Worm (Caenorhabditis elegans) whole organism, late embryonic: ENCODE data around the gene C45G9.9.
A peak's percentile ranks its signal among the peaks of the same experiment; 100 is the strongest.

Source experiments
- C08G9.2 ChIP-seq: sonication (generic microtip); optimal IDR thresholded peaks from 2 replicates; lab custom pipeline; 2016; ENCODE audit warnings: mild to moderate bottlenecking, missing genetic modification characterization, moderate library complexity, missing compliant biosample characterization
- C38D4.7 ChIP-seq: fragments of 200-800 bp; sonication (Bioruptor generic); optimal IDR thresholded peaks from 2 replicates; lab custom pipeline; 2018; ENCODE audit warnings: mild to moderate bottlenecking, missing genetic modification characterization, moderate library complexity, missing compliant biosample characterization
- K09A11.1 ChIP-seq: sonication (generic microtip); optimal IDR thresholded peaks from 2 replicates; lab custom pipeline; 2017; ENCODE audit warnings: antibody characterized with exemption, mild to moderate bottlenecking, missing genetic modification characterization, missing compliant biosample characterization; ENCODE audit not compliant: insufficient read depth
- ceh-14 ChIP-seq: sonication (generic microtip); optimal IDR thresholded peaks from 2 replicates; lab custom pipeline; 2016; ENCODE audit warnings: missing genotype, missing genetic modification characterization, missing compliant biosample characterization
- ceh-18 ChIP-seq: sonication (generic microtip); optimal IDR thresholded peaks from 2 replicates; lab custom pipeline; 2016; ENCODE audit warnings: missing genetic modification characterization, missing compliant biosample characterization
- ceh-2 ChIP-seq: sonication (generic microtip); optimal IDR thresholded peaks from 2 replicates; lab custom pipeline; 2016; ENCODE audit warnings: missing genotype, missing genetic modification characterization, missing compliant biosample characterization
- ceh-22 ChIP-seq: sonication (generic microtip); optimal IDR thresholded peaks from 2 replicates; lab custom pipeline; 2017; ENCODE audit warnings: missing biosample characterization, missing genetic modification characterization
- ceh-24 ChIP-seq: sonication (generic microtip); optimal IDR thresholded peaks from 2 replicates; lab custom pipeline; 2016; ENCODE audit warnings: mild to moderate bottlenecking, missing genetic modification characterization, missing compliant biosample characterization
- ceh-31 ChIP-seq: sonication (generic microtip); optimal IDR thresholded peaks from 2 replicates; lab custom pipeline; 2016; ENCODE audit warnings: missing genetic modification characterization, missing compliant biosample characterization
- ceh-34 ChIP-seq: sonication (generic microtip); optimal IDR thresholded peaks from 2 replicates; lab custom pipeline; 2016; ENCODE audit warnings: mild to moderate bottlenecking, missing genetic modification characterization, missing compliant biosample characterization
- ceh-45 ChIP-seq: fragments of 200-800 bp; sonication (Bioruptor generic); IDR thresholded peaks from 2 replicates; pipeline ENCODE4 v1.3.6; 2022; ENCODE audit warnings: missing genetic modification reagents, missing genetic modification characterization, missing compliant biosample characterization
- ceh-48 ChIP-seq: sonication (generic microtip); optimal IDR thresholded peaks from 2 replicates; lab custom pipeline; 2016; ENCODE audit warnings: missing genetic modification characterization, inconsistent platforms, missing compliant biosample characterization
- ceh-6 ChIP-seq: fragments of 200-800 bp; sonication (Bioruptor generic); optimal IDR thresholded peaks from 2 replicates; lab custom pipeline; 2018; ENCODE audit warnings: mild to moderate bottlenecking, missing genetic modification characterization, missing compliant biosample characterization
- che-1 ChIP-seq: sonication (generic microtip); optimal IDR thresholded peaks from 2 replicates; lab custom pipeline; 2016; ENCODE audit warnings: mild to moderate bottlenecking, missing genetic modification characterization, missing compliant biosample characterization
- dve-1 ChIP-seq: sonication (generic microtip); optimal IDR thresholded peaks from 2 replicates; lab custom pipeline; 2017; ENCODE audit warnings: antibody characterized with exemption, mild to moderate bottlenecking, missing genetic modification characterization, missing compliant biosample characterization
- elt-4 ChIP-seq: sonication (generic microtip); optimal IDR thresholded peaks from 2 replicates; lab custom pipeline; 2016; ENCODE audit warnings: missing genetic modification characterization, missing compliant biosample characterization
- eyg-1 ChIP-seq: sonication (generic microtip); optimal IDR thresholded peaks from 2 replicates; lab custom pipeline; 2016; ENCODE audit warnings: missing genotype, missing genetic modification characterization, missing compliant biosample characterization
- fax-1 ChIP-seq: sonication (generic microtip); optimal IDR thresholded peaks from 2 replicates; lab custom pipeline; 2016; ENCODE audit warnings: missing genotype, missing genetic modification characterization, missing compliant biosample characterization
- fkh-10 ChIP-seq: fragments of 150-350 bp; optimal IDR thresholded peaks from 2 replicates; lab custom pipeline; 2014; ENCODE audit warnings: missing biosample characterization, missing genetic modification reagents, missing genetic modification characterization
- hlh-13 ChIP-seq: fragments of 200-800 bp; sonication (Bioruptor generic); optimal IDR thresholded peaks from 2 replicates; lab custom pipeline; 2018; ENCODE audit warnings: mild to moderate bottlenecking, missing genetic modification characterization, missing compliant biosample characterization
- lim-6 ChIP-seq: sonication (generic microtip); optimal IDR thresholded peaks from 2 replicates; lab custom pipeline; 2016; ENCODE audit warnings: missing genetic modification characterization, missing compliant biosample characterization
- madf-2 ChIP-seq: sonication (generic microtip); optimal IDR thresholded peaks from 2 replicates; lab custom pipeline; 2017; ENCODE audit warnings: missing genetic modification characterization, missing compliant biosample characterization
- mec-3 ChIP-seq: sonication (generic microtip); optimal IDR thresholded peaks from 2 replicates; lab custom pipeline; 2016; ENCODE audit warnings: borderline replicate concordance, missing genetic modification characterization, missing compliant biosample characterization
- nfya-1 ChIP-seq: sonication (generic microtip); optimal IDR thresholded peaks from 2 replicates; lab custom pipeline; 2017; ENCODE audit warnings: missing genetic modification characterization, mild to moderate bottlenecking, missing compliant biosample characterization, antibody characterized with exemption, moderate library complexity
- nhr-232 ChIP-seq: sonication (generic microtip); optimal IDR thresholded peaks from 2 replicates; lab custom pipeline; 2016; ENCODE audit warnings: missing genetic modification characterization, missing compliant biosample characterization
- npax-4 ChIP-seq: sonication (generic microtip); optimal IDR thresholded peaks from 2 replicates; lab custom pipeline; 2016; ENCODE audit warnings: missing genetic modification characterization, missing compliant biosample characterization
- odd-2 ChIP-seq: sonication (generic microtip); optimal IDR thresholded peaks from 2 replicates; lab custom pipeline; 2017; ENCODE audit warnings: antibody characterized with exemption, mild to moderate bottlenecking, missing genetic modification characterization, missing compliant biosample characterization
- pag-3 ChIP-seq: sonication (generic microtip); optimal IDR thresholded peaks from 2 replicates; lab custom pipeline; 2016; ENCODE audit warnings: missing compliant biosample characterization, missing genetic modification characterization, borderline replicate concordance
- pat-9 ChIP-seq: fragments of 200-800 bp; sonication (Bioruptor generic); optimal IDR thresholded peaks from 2 replicates; lab custom pipeline; 2018; ENCODE audit warnings: mild to moderate bottlenecking, missing genetic modification characterization, moderate library complexity, missing compliant biosample characterization
- pax-1 ChIP-seq: fragments of 150-350 bp; optimal IDR thresholded peaks from 2 replicates; lab custom pipeline; 2014; ENCODE audit warnings: missing biosample characterization, missing genetic modification characterization
- pha-4 ChIP-seq: fragments of 150-350 bp; optimal IDR thresholded peaks from 2 replicates; lab custom pipeline; 2018; ENCODE audit warnings: missing biosample characterization, missing genetic modification reagents, missing genetic modification characterization
- pqm-1 ChIP-seq: sonication (generic microtip); optimal IDR thresholded peaks from 2 replicates; lab custom pipeline; 2016; ENCODE audit warnings: missing genetic modification characterization, missing compliant biosample characterization
- pros-1 ChIP-seq: fragments of 150-350 bp; optimal IDR thresholded peaks from 2 replicates; lab custom pipeline; 2014; ENCODE audit warnings: missing biosample characterization, missing genetic modification reagents, missing genetic modification characterization
- ref-2 ChIP-seq: sonication (generic microtip); optimal IDR thresholded peaks from 2 replicates; lab custom pipeline; 2016; ENCODE audit warnings: missing genetic modification characterization, missing compliant biosample characterization
- rnt-1 ChIP-seq: sonication (generic microtip); optimal IDR thresholded peaks from 2 replicates; lab custom pipeline; 2016; ENCODE audit warnings: missing genetic modification characterization, missing compliant biosample characterization
- sox-2 ChIP-seq: fragments of 200-800 bp; sonication (Bioruptor generic); IDR thresholded peaks from 2 replicates; pipeline ENCODE4 v1.3.6; 2022; ENCODE audit warnings: missing genetic modification reagents, missing genetic modification characterization, missing compliant biosample characterization
- sox-4 ChIP-seq: sonication (generic microtip); optimal IDR thresholded peaks from 2 replicates; lab custom pipeline; 2017; ENCODE audit warnings: mild to moderate bottlenecking, missing genetic modification characterization, inconsistent platforms, missing compliant biosample characterization
- tbx-2 ChIP-seq: sonication (generic microtip); optimal IDR thresholded peaks from 2 replicates; lab custom pipeline; 2016; ENCODE audit warnings: missing genetic modification characterization, missing compliant biosample characterization
- ttx-3 ChIP-seq: sonication (generic microtip); optimal IDR thresholded peaks from 2 replicates; lab custom pipeline; 2016; ENCODE audit warnings: missing genetic modification reagents, missing genetic modification characterization, missing compliant biosample characterization
- unc-3 ChIP-seq, 2 experiments: fragments of 200-800 bp in 1 of 2; sonication (Bioruptor generic) in 1 of 2; sonication (generic microtip) in 1 of 2; conservative IDR thresholded peaks in 1 of 2; optimal IDR thresholded peaks in 1 of 2; 2 replicates each; pipeline versions ENCODE4 v1.3.6 to Lab custom; 2016 to 2022; ENCODE audit warnings: missing compliant biosample characterization in 2 of 2, missing genetic modification characterization in 2 of 2, missing genetic modification reagents in 1 of 2
- unc-55 ChIP-seq: sonication (generic microtip); optimal IDR thresholded peaks from 2 replicates; lab custom pipeline; 2017; ENCODE audit warnings: missing biosample characterization, missing genetic modification reagents, missing genetic modification characterization
- unc-86 ChIP-seq: sonication (generic microtip); optimal IDR thresholded peaks from 2 replicates; lab custom pipeline; 2016; ENCODE audit warnings: missing genetic modification characterization, missing compliant biosample characterization
- zip-5 ChIP-seq: sonication (generic microtip); optimal IDR thresholded peaks from 2 replicates; lab custom pipeline; 2016; ENCODE audit warnings: missing genetic modification characterization, missing compliant biosample characterization
- ztf-16 ChIP-seq: sonication (generic microtip); optimal IDR thresholded peaks from 2 replicates; lab custom pipeline; 2017; ENCODE audit warnings: missing genetic modification characterization, missing compliant biosample characterization

The C45G9.9 gene

ce11 chrIII:5018116-5018689, 37.4 kb downstream of the C45G9.9 start, which contains the start of gene wip-1 (continued):
- TF ChIP-seq nhr-232 (tag; lab: Kevin White, UChicago): peak; percentile 59
- TF ChIP-seq ceh-18 (tag; lab: Kevin White, UChicago): peak; percentile 96
- peak; percentile 69 for TF ChIP-seq ceh-2
- peak; percentile 69 for TF ChIP-seq ceh-48 (tag; lab: Kevin White, UChicago)
- peak; percentile 94 for TF ChIP-seq nfya-1 (tag; lab: Kevin White, UChicago)
- no peak for TF ChIP-seq pha-4
- no peak for TF ChIP-seq pax-1
- peak; percentile 40 for TF ChIP-seq eyg-1 (tag; lab: Kevin White, UChicago)
- peak; percentile 84 for TF ChIP-seq ztf-16 (tag; lab: Kevin White, UChicago)
- no peak for TF ChIP-seq mec-3 (tag; lab: Kevin White, UChicago)
- TF ChIP-seq ceh-34 (tag; lab: Kevin White, UChicago): peak; percentile 94
- TF ChIP-seq sox-2 (GFP tag; lab: Robert Waterston, UW): no peak
- TF ChIP-seq pag-3 (tag; lab: Kevin White, UChicago): no peak
- TF ChIP-seq dve-1 (tag; lab: Kevin White, UChicago): peak; percentile 96
- peak; percentile 80 for TF ChIP-seq K09A11.1 (tag; lab: Kevin White, UChicago)
- peak; percentile 85 for TF ChIP-seq pat-9
- no peak for TF ChIP-seq odd-2 (tag; lab: Kevin White, UChicago)
- no peak for TF ChIP-seq pros-1 (tag; lab: Kevin White, UChicago)
- peak; percentile 30 for TF ChIP-seq C38D4.7 (GFP tag; lab: Kevin White, UChicago)
- peak; percentile 92 for TF ChIP-seq rnt-1 (tag; lab: Kevin White, UChicago)
- TF ChIP-seq sox-4: peak; percentile 31
- TF ChIP-seq zip-5 (tag; lab: Kevin White, UChicago): peak; percentile 41
- TF ChIP-seq madf-2 (tag; lab: Kevin White, UChicago): peak; percentile 81
- TF ChIP-seq hlh-13 (GFP tag; lab: Kevin White, UChicago): no peak
- peak; percentile 5 for TF ChIP-seq lim-6 (tag; lab: Kevin White, UChicago)
- peak; percentile 72 for TF ChIP-seq pqm-1 (tag; lab: Kevin White, UChicago)
- TF ChIP-seq ceh-22: no peak
- TF ChIP-seq elt-4 (tag; lab: Kevin White, UChicago): no peak
- TF ChIP-seq ceh-31 (tag; lab: Kevin White, UChicago): peak; percentile 91
- TF ChIP-seq ceh-6 (GFP tag; lab: Kevin White, UChicago): peak; percentile 73
- peak; percentile 58 for TF ChIP-seq fax-1
- peak; percentile 88 for TF ChIP-seq ref-2
- TF ChIP-seq unc-55: peak; percentile 65
- peak; percentile 89 for TF ChIP-seq ceh-14
- TF ChIP-seq unc-86: peak; percentile 71
- no peak for TF ChIP-seq ceh-24 (tag; lab: Kevin White, UChicago)
- peak; percentile 96 for TF ChIP-seq tbx-2
- 0 out of 2 replicates have a peak, but pooled peaks have one; percentile 36 for TF ChIP-seq ceh-45
- TF ChIP-seq che-1 (tag; lab: Kevin White, UChicago): peak; percentile 56
- TF ChIP-seq npax-4 (tag; lab: Kevin White, UChicago): no peak
- TF ChIP-seq, all 69 proteins: peak for 51

- TF ChIP-seq nhr-232 (tag; lab: Kevin White, UChicago) (no peak), ttx-3 (no peak), ceh-48 (tag; lab: Kevin White, UChicago) (no peak), nfya-1 (tag; lab: Kevin White, UChicago) (no peak), fkh-10 (no peak), unc-3 (GFP tag; conservative IDR thresholded peaks at IDR 0.05; lab: Robert Waterston, UW) (no peak), unc-3 (tag; optimal IDR thresholded peaks at IDR 0.05; lab: Kevin White, UChicago) (no peak), C08G9.2 (no peak), unc-55 (no peak)
- TF ChIP-seq, all 69 proteins: peak for 0
Observed at ce11 chrIII:5017550-5017949, 38.1 kb downstream of the C45G9.9 start, which contains the start of gene larp-1. TSS of gene larp-1 (minus strand) at chrIII:5017650.
